Fruit fly (Drosophila melanogaster) whole organism, embryonic: Measurements from ENCODE around the gene CG7550.

Experiments
- Ada2b ChIP-seq: fragments of 200-800 bp; sonication (Bioruptor generic); IDR thresholded peaks from 2 replicates; pipeline ENCODE4 v1.3.6; 2022; ENCODE audit warnings: missing biosample characterization, missing genetic modification characterization
- Bdp1 ChIP-seq: fragments of 200-800 bp; sonication (Bioruptor generic); optimal IDR thresholded peaks from 3 replicates; lab custom pipeline; 2016; ENCODE audit warnings: missing biosample characterization, missing genetic modification characterization
- Blimp-1 ChIP-seq: fragments of 200-800 bp; sonication (Bioruptor generic); optimal IDR thresholded peaks from 3 replicates; lab custom pipeline; 2018; ENCODE audit warnings: missing biosample characterization, missing genetic modification characterization, mild to moderate bottlenecking, moderate library complexity, missing genetic modification reagents
- CG10209 ChIP-seq: fragments of 200-800 bp; sonication (Bioruptor generic); optimal IDR thresholded peaks from 3 replicates; lab custom pipeline; 2017; ENCODE audit warnings: missing biosample characterization, mild to moderate bottlenecking, missing genetic modification characterization, missing genetic modification reagents
- CG10267 ChIP-seq: fragments of 200-800 bp; sonication (Bioruptor generic); optimal IDR thresholded peaks from 2 replicates; lab custom pipeline; 2018; ENCODE audit warnings: missing biosample characterization, mild to moderate bottlenecking, missing genetic modification characterization, moderate library complexity
- CG10462 ChIP-seq: fragments of 200-800 bp; sonication (Bioruptor generic); optimal IDR thresholded peaks from 2 replicates; lab custom pipeline; 2016; ENCODE audit warnings: missing biosample characterization, missing genetic modification characterization
- CG12769 ChIP-seq: fragments of 200-800 bp; sonication (Bioruptor generic); optimal IDR thresholded peaks from 2 replicates; lab custom pipeline; 2019; ENCODE audit warnings: missing biosample characterization, mild to moderate bottlenecking, missing genetic modification characterization, moderate library complexity
- CG13894 ChIP-seq: fragments of 200-800 bp; sonication (Bioruptor generic); optimal IDR thresholded peaks from 3 replicates; lab custom pipeline; 2018; ENCODE audit warnings: missing biosample characterization, mild to moderate bottlenecking, missing genetic modification characterization, moderate library complexity
- CG14441 ChIP-seq: fragments of 200-800 bp; sonication (Bioruptor generic); IDR thresholded peaks from 2 replicates; pipeline ENCODE4 v1.3.6; 2022; ENCODE audit warnings: missing biosample characterization, missing genetic modification characterization
- CG14710 ChIP-seq: fragments of 200-800 bp; sonication (Bioruptor generic); optimal IDR thresholded peaks from 3 replicates; lab custom pipeline; 2019; ENCODE audit warnings: missing biosample characterization, mild to moderate bottlenecking, missing genetic modification characterization, moderate library complexity
- CG15073 ChIP-seq: fragments of 200-800 bp; sonication (Bioruptor generic); optimal IDR thresholded peaks from 2 replicates; lab custom pipeline; 2016; ENCODE audit warnings: missing biosample characterization, missing genetic modification characterization
- CG1603 ChIP-seq: fragments of 200-800 bp; sonication (Bioruptor generic); optimal IDR thresholded peaks from 2 replicates; lab custom pipeline; 2019; ENCODE audit warnings: missing biosample characterization, mild to moderate bottlenecking, missing genetic modification characterization, moderate library complexity
- CG17359 ChIP-seq: fragments of 200-800 bp; sonication (Bioruptor generic); optimal IDR thresholded peaks from 3 replicates; lab custom pipeline; 2018; ENCODE audit warnings: missing biosample characterization, mild to moderate bottlenecking, missing genetic modification characterization, moderate library complexity
- CG2199 ChIP-seq: fragments of 200-800 bp; sonication (Bioruptor generic); IDR thresholded peaks from 3 replicates; pipeline ENCODE4 v1.3.6; 2022; ENCODE audit warnings: missing biosample characterization, missing genetic modification characterization
- CG30020 ChIP-seq: fragments of 200-800 bp; optimal IDR thresholded peaks from 2 replicates; lab custom pipeline; 2019; ENCODE audit warnings: missing biosample characterization, mild to moderate bottlenecking, missing genetic modification characterization, moderate library complexity
- CG30431 ChIP-seq: fragments of 200-800 bp; sonication (Bioruptor generic); optimal IDR thresholded peaks from 2 replicates; lab custom pipeline; 2017; ENCODE audit warnings: missing biosample characterization, missing genetic modification characterization
- CG3163 ChIP-seq: fragments of 200-800 bp; sonication (Bioruptor generic); optimal IDR thresholded peaks from 3 replicates; lab custom pipeline; 2016; ENCODE audit warnings: missing biosample characterization, missing genetic modification characterization
- CG3281 ChIP-seq: fragments of 200-800 bp; sonication (Bioruptor generic); optimal IDR thresholded peaks from 3 replicates; lab custom pipeline; 2017; ENCODE audit warnings: missing biosample characterization, mild to moderate bottlenecking, missing genetic modification characterization
- CG33213 ChIP-seq: fragments of 200-800 bp; sonication (Bioruptor generic); optimal IDR thresholded peaks from 3 replicates; lab custom pipeline; 2016; ENCODE audit warnings: missing biosample characterization, missing genetic modification characterization
- CG5245 ChIP-seq: fragments of 200-800 bp; sonication (Bioruptor generic); optimal IDR thresholded peaks from 3 replicates; lab custom pipeline; 2016; ENCODE audit warnings: missing biosample characterization, missing genetic modification characterization
- CG5953 ChIP-seq: fragments of 200-800 bp; sonication (Bioruptor generic); IDR thresholded peaks from 2 replicates; pipeline ENCODE4 v1.3.6; 2022; ENCODE audit warnings: missing biosample characterization, missing genetic modification characterization
- CG6689 ChIP-seq: fragments of 200-800 bp; sonication (Bioruptor generic); IDR thresholded peaks from 2 replicates; pipeline ENCODE4 v1.3.6; 2022; ENCODE audit warnings: missing biosample characterization, missing genetic modification characterization
- CG6813 ChIP-seq: fragments of 200-800 bp; sonication (Bioruptor generic); optimal IDR thresholded peaks from 2 replicates; lab custom pipeline; 2017; ENCODE audit warnings: missing biosample characterization, missing genetic modification characterization, mild to moderate bottlenecking, moderate library complexity, missing genetic modification reagents
- CG7745 ChIP-seq: fragments of 200-800 bp; sonication (Bioruptor generic); optimal IDR thresholded peaks from 2 replicates; lab custom pipeline; 2018; ENCODE audit warnings: missing biosample characterization, mild to moderate bottlenecking, missing genetic modification characterization, moderate library complexity
- Chrac-16 ChIP-seq: fragments of 200-800 bp; sonication (Bioruptor generic); optimal IDR thresholded peaks from 3 replicates; lab custom pipeline; 2016; ENCODE audit warnings: missing biosample characterization, missing genetic modification characterization
- CkIIα-i1 ChIP-seq: fragments of 200-800 bp; sonication (Bioruptor generic); IDR thresholded peaks from 2 replicates; pipeline ENCODE4 v1.3.6; 2022; ENCODE audit warnings: missing biosample characterization, missing genetic modification characterization
- Dip2 ChIP-seq: fragments of 200-800 bp; sonication (Bioruptor generic); IDR thresholded peaks from 2 replicates; pipeline ENCODE4 v1.3.6; 2022; ENCODE audit warnings: missing biosample characterization, missing genetic modification characterization
- Fer2 ChIP-seq: fragments of 200-800 bp; sonication (Bioruptor generic); optimal IDR thresholded peaks from 2 replicates; lab custom pipeline; 2018; ENCODE audit warnings: missing biosample characterization, mild to moderate bottlenecking, missing genetic modification characterization, moderate library complexity
- HHEX ChIP-seq: fragments of 200-800 bp; sonication (Bioruptor generic); optimal IDR thresholded peaks from 3 replicates; lab custom pipeline; 2017; ENCODE audit warnings: missing biosample characterization, mild to moderate bottlenecking, missing genetic modification characterization, missing genetic modification reagents
- HLHmδ ChIP-seq: fragments of 200-800 bp; sonication (Bioruptor generic); optimal IDR thresholded peaks from 2 replicates; lab custom pipeline; 2018; ENCODE audit warnings: missing biosample characterization, mild to moderate bottlenecking, missing genetic modification characterization, moderate library complexity
- Hmr ChIP-seq: fragments of 200-800 bp; sonication (Bioruptor generic); optimal IDR thresholded peaks from 3 replicates; lab custom pipeline; 2017; ENCODE audit warnings: mild to moderate bottlenecking, missing biosample characterization, missing genetic modification reagents, missing genetic modification characterization
- Sox100B ChIP-seq: fragments of 200-800 bp; sonication (Bioruptor generic); optimal IDR thresholded peaks from 3 replicates; lab custom pipeline; 2018; ENCODE audit warnings: missing biosample characterization, mild to moderate bottlenecking, missing genetic modification characterization
- Sry-β ChIP-seq: fragments of 200-800 bp; sonication (Bioruptor generic); optimal IDR thresholded peaks from 2 replicates; lab custom pipeline; 2018; ENCODE audit warnings: missing biosample characterization, mild to moderate bottlenecking, missing genetic modification characterization, moderate library complexity
- Usf ChIP-seq: fragments of 200-800 bp; sonication (Bioruptor generic); optimal IDR thresholded peaks from 2 replicates; lab custom pipeline; 2017; ENCODE audit warnings: missing genotype, missing biosample characterization, missing genetic modification characterization
- bsh ChIP-seq, 2 experiments: fragments of 200-800 bp; sonication (Bioruptor generic); optimal IDR thresholded peaks; 2 replicates each; lab custom pipeline; 2017 to 2018; ENCODE audit warnings: mild to moderate bottlenecking in 2 of 2, missing biosample characterization in 2 of 2, missing genetic modification characterization in 2 of 2, moderate library complexity in 1 of 2
- chm ChIP-seq: fragments of 200-800 bp; sonication (Bioruptor generic); IDR thresholded peaks from 2 replicates; pipeline ENCODE4 v1.3.6; 2022; ENCODE audit warnings: missing biosample characterization, missing genetic modification characterization
- esg ChIP-seq: fragments of 200-800 bp; sonication (Bioruptor generic); conservative IDR thresholded peaks from 2 replicates; pipeline ENCODE4 v1.3.6; 2022; ENCODE audit warnings: missing biosample characterization, missing genetic modification characterization
- ewg ChIP-seq: fragments of 200-800 bp; sonication (Bioruptor generic); optimal IDR thresholded peaks from 3 replicates; lab custom pipeline; 2017; ENCODE audit warnings: mild to moderate bottlenecking, missing biosample characterization, missing genetic modification reagents, missing genetic modification characterization
- gce ChIP-seq: fragments of 200-800 bp; sonication (Bioruptor generic); IDR thresholded peaks from 3 replicates; pipeline ENCODE4 v1.3.6; 2022; ENCODE audit warnings: missing biosample characterization, missing genetic modification characterization
- hb ChIP-seq: fragments of 200-800 bp; sonication (Bioruptor generic); IDR thresholded peaks from 3 replicates; pipeline ENCODE4 v1.3.6; 2022; ENCODE audit warnings: missing biosample characterization, missing genetic modification characterization; ENCODE audit not compliant: partially characterized antibody
- ind ChIP-seq: fragments of 200-800 bp; sonication (Bioruptor generic); optimal IDR thresholded peaks from 3 replicates; lab custom pipeline; 2016; ENCODE audit warnings: missing biosample characterization, missing genetic modification characterization
- kni ChIP-seq: fragments of 200-800 bp; sonication (Bioruptor generic); optimal IDR thresholded peaks from 3 replicates; lab custom pipeline; 2017; ENCODE audit warnings: mild to moderate bottlenecking, missing biosample characterization, missing genetic modification reagents, missing genetic modification characterization
- nom ChIP-seq: fragments of 200-800 bp; sonication (Bioruptor generic); optimal IDR thresholded peaks from 2 replicates; lab custom pipeline; 2017; ENCODE audit warnings: missing biosample characterization, missing genetic modification characterization, mild to moderate bottlenecking, moderate library complexity, missing genetic modification reagents
- onecut ChIP-seq: fragments of 200-800 bp; sonication (Bioruptor generic); IDR thresholded peaks from 2 replicates; pipeline ENCODE4 v1.3.6; 2022; ENCODE audit warnings: missing biosample characterization, missing genetic modification characterization
- pum ChIP-seq: fragments of 200-800 bp; sonication (Bioruptor generic); optimal IDR thresholded peaks from 2 replicates; lab custom pipeline; 2016; ENCODE audit warnings: missing biosample characterization, missing genetic modification characterization
- repo ChIP-seq: fragments of 200-800 bp; sonication (Bioruptor generic); optimal IDR thresholded peaks from 2 replicates; lab custom pipeline; 2016; ENCODE audit warnings: missing biosample characterization, missing genetic modification characterization
- sd ChIP-seq: fragments of 200-800 bp; sonication (Bioruptor generic); optimal IDR thresholded peaks from 3 replicates; lab custom pipeline; 2018; ENCODE audit warnings: missing biosample characterization, mild to moderate bottlenecking, missing genetic modification characterization, moderate library complexity
- slou ChIP-seq: fragments of 200-800 bp; sonication (Bioruptor generic); optimal IDR thresholded peaks from 3 replicates; lab custom pipeline; 2016; ENCODE audit warnings: missing biosample characterization, missing genetic modification characterization
- sob ChIP-seq: fragments of 200-800 bp; sonication (Bioruptor generic); IDR thresholded peaks from 2 replicates; pipeline ENCODE4 v1.3.6; 2022; ENCODE audit warnings: missing biosample characterization, missing genetic modification characterization
- ttk ChIP-seq: fragments of 200-800 bp; sonication (Bioruptor generic); IDR thresholded peaks from 2 replicates; pipeline ENCODE4 v2.1.2; 2022; ENCODE audit warnings: missing biosample characterization, missing genetic modification characterization
- zf30C ChIP-seq: fragments of 200-800 bp; sonication (Bioruptor generic); optimal IDR thresholded peaks from 3 replicates; lab custom pipeline; 2018; ENCODE audit warnings: missing biosample characterization, mild to moderate bottlenecking, missing genetic modification characterization

The CG7550 gene

DNA sequence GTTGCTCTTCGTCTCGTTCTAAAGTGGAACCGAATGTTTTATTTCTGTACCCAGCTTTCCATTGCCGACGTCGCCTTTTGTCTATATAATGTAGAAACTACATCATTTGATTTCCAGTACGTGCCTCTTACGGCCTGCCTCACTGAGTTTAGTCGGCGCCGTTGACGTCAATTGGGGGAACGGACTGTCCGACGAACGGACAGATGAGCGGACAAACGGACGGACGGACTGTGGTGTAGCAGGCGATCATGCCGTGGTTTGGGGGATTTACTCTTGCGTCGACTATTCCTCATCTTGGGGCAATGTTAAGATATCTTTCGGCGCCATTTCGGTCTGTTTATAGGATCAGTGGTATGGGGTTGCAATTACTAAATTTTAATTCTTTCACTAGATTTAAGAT, 43.5 kb downstream of the CG7550 start (continued):
- TF ChIP-seq CkIIα-i1 (GFP tag; lab: Robert Waterston, UW) = no peak
- TF ChIP-seq CG10209 (GFP tag; lab: Kevin White, UChicago) = peak; percentile 53
- TF ChIP-seq CG6813 (GFP tag; lab: Kevin White, UChicago) = no peak
- TF ChIP-seq CG5953 (GFP tag; lab: Robert Waterston, UW) = no peak
- TF ChIP-seq CG12769 (tag; lab: Kevin White, UChicago) = peak; percentile 74
- TF ChIP-seq CG1603 (tag; lab: Kevin White, UChicago) = no peak
- no peak for TF ChIP-seq esg (GFP tag; lab: Robert Waterston, UW)
- no peak for TF ChIP-seq slou (GFP tag; lab: Kevin White, UChicago)
- no peak for TF ChIP-seq repo
- no peak for TF ChIP-seq CG15073 (GFP tag; lab: Kevin White, UChicago)
- peak; percentile 22 for TF ChIP-seq CG3163 (GFP tag; lab: Kevin White, UChicago)
- no peak for TF ChIP-seq ewg (GFP tag; lab: Kevin White, UChicago)
- TF ChIP-seq sob (GFP tag; lab: Robert Waterston, UW) = no peak
- TF ChIP-seq bsh (GFP tag; optimal IDR thresholded peaks at IDR 0.05; lab: Kevin White, UChicago) = no peak
- no peak for TF ChIP-seq CG14441 (GFP tag; lab: Robert Waterston, UW)
- TF ChIP-seq CG10462 (GFP tag; lab: Kevin White, UChicago) = no peak
- TF ChIP-seq nom (GFP tag; lab: Kevin White, UChicago) = no peak
- TF ChIP-seq Blimp-1 (GFP tag; lab: Kevin White, UChicago) = no peak
- no peak for TF ChIP-seq CG13894
- TF ChIP-seq CG2199 (GFP tag; lab: Robert Waterston, UW) = peak; percentile 88; the same call in 2 of the 3 replicates

DNA sequence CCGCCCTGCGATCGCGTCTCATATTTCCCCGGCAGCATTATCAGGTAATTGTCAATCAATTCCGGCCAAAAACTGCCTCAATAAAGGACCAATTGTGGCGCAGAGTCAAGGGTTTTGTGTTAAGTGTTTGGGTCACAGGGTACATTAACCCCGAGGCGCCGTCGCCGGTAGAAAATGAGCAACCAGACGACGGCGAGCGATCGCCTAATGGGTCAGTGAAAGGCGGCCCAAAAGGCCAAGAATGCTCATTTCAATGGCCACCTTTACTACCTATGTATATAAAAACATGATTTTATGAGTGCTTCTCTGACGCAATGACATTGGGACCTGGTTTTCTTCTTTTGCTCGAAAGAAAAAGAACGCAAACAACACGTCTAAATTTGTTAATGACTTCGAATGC, 44.7 kb downstream of the CG7550 start:
- TF ChIP-seq CG33213 = no peak
- TF ChIP-seq gce (GFP tag; lab: Robert Waterston, UW) = no peak
- TF ChIP-seq sob (GFP tag; lab: Robert Waterston, UW) = no peak
- no peak for TF ChIP-seq pum (GFP tag; lab: Kevin White, UChicago)
- no peak for TF ChIP-seq sd (tag; lab: Kevin White, UChicago)
- no peak for TF ChIP-seq CG3281 (GFP tag; lab: Kevin White, UChicago)
- no peak for TF ChIP-seq Sry-β
- no peak for TF ChIP-seq CG7745 (tag; lab: Kevin White, UChicago)
- no peak for TF ChIP-seq Ada2b
- no peak for TF ChIP-seq CG10267 (tag; lab: Kevin White, UChicago)
- no peak for TF ChIP-seq Usf (GFP tag; lab: Kevin White, UChicago)
- no peak for TF ChIP-seq CG30431 (GFP tag; lab: Kevin White, UChicago)
- no peak for TF ChIP-seq HHEX
- TF ChIP-seq CG30020 (tag; lab: Kevin White, UChicago) = no peak
- TF ChIP-seq CG6689 (GFP tag; lab: Robert Waterston, UW) = no peak
- peak; percentile 39 for TF ChIP-seq kni (GFP tag; lab: Kevin White, UChicago)
- no peak for TF ChIP-seq hb
- no peak for TF ChIP-seq zf30C
- no peak for TF ChIP-seq Hmr (GFP tag; lab: Kevin White, UChicago)
- TF ChIP-seq CG17359 = no peak
- TF ChIP-seq Bdp1 = no peak
- no peak for TF ChIP-seq onecut (GFP tag; lab: Robert Waterston, UW)
- TF ChIP-seq Fer2 (tag; lab: Kevin White, UChicago) = no peak
- no peak for TF ChIP-seq CG14710 (tag; lab: Kevin White, UChicago)
- TF ChIP-seq Sox100B (GFP tag; lab: Kevin White, UChicago) = no peak
- TF ChIP-seq chm (GFP tag; lab: Robert Waterston, UW) = no peak
- no peak for TF ChIP-seq ind (GFP tag; lab: Kevin White, UChicago)
- no peak for TF ChIP-seq Chrac-16 (GFP tag; lab: Kevin White, UChicago)
- no peak for TF ChIP-seq CG5245 (GFP tag; lab: Kevin White, UChicago)
- no peak for TF ChIP-seq ttk (GFP tag; lab: Robert Waterston, UW)
- TF ChIP-seq HLHmδ = no peak
- no peak for TF ChIP-seq Dip2 (GFP tag; lab: Robert Waterston, UW)
